Worm (Caenorhabditis elegans) whole organism, L1 larva: ENCODE data around the gene C50F4.9.

Source experiments
- C16A3.4 ChIP-seq: fragments of 150-350 bp; optimal IDR thresholded peaks from 2 replicates; lab custom pipeline; 2014; ENCODE audit warnings: missing biosample characterization, missing genetic modification characterization
- ama-1 ChIP-seq: fragments of 150-350 bp; optimal IDR thresholded peaks from 2 replicates; lab custom pipeline; 2014
- blmp-1 ChIP-seq: fragments of 150-350 bp; optimal IDR thresholded peaks from 2 replicates; lab custom pipeline; 2014; ENCODE audit warnings: missing biosample characterization, missing genetic modification characterization
- ceh-8 ChIP-seq: fragments of 200-800 bp; sonication (Bioruptor generic); optimal IDR thresholded peaks from 2 replicates; lab custom pipeline; 2018; ENCODE audit warnings: mild to moderate bottlenecking, missing genetic modification characterization, moderate library complexity, missing compliant biosample characterization
- ceh-82 ChIP-seq, 3 experiments: fragments of 150-350 bp in 1 of 3; sonication (generic microtip) in 2 of 3; optimal IDR thresholded peaks; 2 replicates each; lab custom pipeline; 2014 to 2017; ENCODE audit warnings: missing biosample characterization in 3 of 3, missing genetic modification characterization in 3 of 3
- ceh-88 ChIP-seq: fragments of 200-800 bp; sonication (Bioruptor generic); IDR thresholded peaks from 2 replicates; pipeline ENCODE4 v1.3.6; 2022; ENCODE audit warnings: missing genetic modification characterization, missing compliant biosample characterization
- ces-1 ChIP-seq: fragments of 150-350 bp; optimal IDR thresholded peaks from 2 replicates; lab custom pipeline; 2014; ENCODE audit warnings: missing biosample characterization, missing genetic modification reagents, missing genetic modification characterization
- dpl-1 ChIP-seq, 3 experiments: fragments of 150-350 bp in 2 of 3; sonication (generic microtip) in 1 of 3; optimal IDR thresholded peaks; 2 replicates each; lab custom pipeline; 2014 to 2017; ENCODE audit warnings: missing biosample characterization in 3 of 3, missing genetic modification characterization in 3 of 3, missing genetic modification reagents in 3 of 3
- dsc-1 ChIP-seq: sonication (generic microtip); optimal IDR thresholded peaks from 2 replicates; lab custom pipeline; 2016; ENCODE audit warnings: mild to moderate bottlenecking, missing genetic modification characterization, missing compliant biosample characterization
- efl-1 ChIP-seq, 4 experiments: fragments of 150-350 bp; optimal IDR thresholded peaks in 3 of 4; peaks in 1 of 4; 1 replicate in 1 of 4; 2 replicates in 3 of 4; lab custom pipeline; 2014; ENCODE audit warnings: missing biosample characterization in 2 of 4, missing genetic modification characterization in 2 of 4, missing genetic modification reagents in 2 of 4
- egl-13 ChIP-seq: sonication (generic microtip); optimal IDR thresholded peaks from 2 replicates; lab custom pipeline; 2016; ENCODE audit warnings: missing genotype, missing genetic modification reagents, missing genetic modification characterization, missing compliant biosample characterization
- egl-27 ChIP-seq, 2 experiments: fragments of 150-350 bp in 1 of 2; sonication (generic microtip); optimal IDR thresholded peaks; 3 replicates each; lab custom pipeline; 2017 to 2018; ENCODE audit warnings: missing biosample characterization in 2 of 2, missing genetic modification characterization in 2 of 2, missing genetic modification reagents in 2 of 2
- elt-2 ChIP-seq: sonication (generic microtip); optimal IDR thresholded peaks from 2 replicates; lab custom pipeline; 2016; ENCODE audit warnings: missing genetic modification characterization, mild to moderate bottlenecking, inconsistent platforms, missing compliant biosample characterization, missing genetic modification reagents
- elt-3 ChIP-seq, 6 experiments: fragments of 150-350 bp in 1 of 6; sonication (generic microtip); optimal IDR thresholded peaks; 2 replicates each; lab custom pipeline; 2017 to 2018; ENCODE audit warnings: missing biosample characterization in 6 of 6, missing genetic modification characterization in 6 of 6, inconsistent platforms in 1 of 6
- fos-1 ChIP-seq: fragments of 150-350 bp; optimal IDR thresholded peaks from 2 replicates; lab custom pipeline; 2014; ENCODE audit warnings: missing biosample characterization, missing genetic modification characterization
- grh-1 ChIP-seq: fragments of 200-800 bp; sonication (Bioruptor generic); IDR thresholded peaks from 2 replicates; pipeline ENCODE4 v1.3.6; 2022; ENCODE audit warnings: missing genetic modification reagents, missing genetic modification characterization, missing compliant biosample characterization
- hlh-4 ChIP-seq: sonication (generic microtip); optimal IDR thresholded peaks from 2 replicates; lab custom pipeline; 2016; ENCODE audit warnings: mild to moderate bottlenecking, missing genetic modification characterization, missing compliant biosample characterization
- hpl-2 ChIP-seq: fragments of 150-350 bp; optimal IDR thresholded peaks from 2 replicates; lab custom pipeline; 2014; ENCODE audit warnings: missing biosample characterization, missing genetic modification reagents, missing genetic modification characterization
- irx-1 ChIP-seq: sonication (generic microtip); optimal IDR thresholded peaks from 2 replicates; lab custom pipeline; 2016; ENCODE audit warnings: missing genetic modification characterization, missing compliant biosample characterization
- isw-1 ChIP-seq: fragments of 200-800 bp; sonication (Bioruptor generic); IDR thresholded peaks from 2 replicates; pipeline ENCODE4 v1.3.6; 2022; ENCODE audit warnings: missing genetic modification characterization, missing compliant biosample characterization
- jun-1 ChIP-seq: fragments of 150-350 bp; optimal IDR thresholded peaks from 2 replicates; lab custom pipeline; 2014; ENCODE audit warnings: missing biosample characterization, missing genetic modification reagents, missing genetic modification characterization
- lin-13 ChIP-seq: fragments of 150-350 bp; optimal IDR thresholded peaks from 2 replicates; lab custom pipeline; 2014; ENCODE audit warnings: missing biosample characterization, missing genetic modification reagents, missing genetic modification characterization
- lin-14 ChIP-seq: fragments of 200-800 bp; sonication (Bioruptor generic); optimal IDR thresholded peaks from 2 replicates; lab custom pipeline; 2018; ENCODE audit warnings: mild to moderate bottlenecking, missing genetic modification characterization, moderate library complexity, missing compliant biosample characterization
- lin-35 ChIP-seq, 2 experiments: fragments of 150-350 bp; optimal IDR thresholded peaks; 2 replicates each; lab custom pipeline; 2014; ENCODE audit warnings: missing biosample characterization in 2 of 2, missing genetic modification characterization in 2 of 2, missing genetic modification reagents in 2 of 2
- lir-3 ChIP-seq: sonication (generic microtip); optimal IDR thresholded peaks from 2 replicates; lab custom pipeline; 2016; ENCODE audit warnings: mild to moderate bottlenecking, missing genetic modification characterization, moderate library complexity, missing compliant biosample characterization; ENCODE audit not compliant: poor library complexity
- lsy-2 ChIP-seq, 2 experiments: fragments of 150-350 bp; optimal IDR thresholded peaks; 2 replicates each; lab custom pipeline; 2014; ENCODE audit warnings: missing biosample characterization in 2 of 2, missing genetic modification characterization in 2 of 2
- mab-9 ChIP-seq: fragments of 200-800 bp; sonication (Bioruptor generic); IDR thresholded peaks from 2 replicates; pipeline ENCODE4 v1.3.6; 2022; ENCODE audit warnings: missing genetic modification reagents, missing genetic modification characterization, missing compliant biosample characterization
- mdl-1 ChIP-seq, 2 experiments: fragments of 150-350 bp; optimal IDR thresholded peaks; 2 replicates each; lab custom pipeline; 2014 to 2017; ENCODE audit warnings: missing biosample characterization in 2 of 2, missing genetic modification characterization in 2 of 2, inconsistent platforms in 1 of 2
- mep-1 ChIP-seq: fragments of 150-350 bp; optimal IDR thresholded peaks from 2 replicates; lab custom pipeline; 2014; ENCODE audit warnings: missing biosample characterization, missing genetic modification characterization
- nhr-11 ChIP-seq: fragments of 150-350 bp; optimal IDR thresholded peaks from 2 replicates; lab custom pipeline; 2014; ENCODE audit warnings: missing biosample characterization, missing genetic modification characterization
- nhr-12 ChIP-seq: sonication (generic microtip); optimal IDR thresholded peaks from 2 replicates; lab custom pipeline; 2017; ENCODE audit warnings: missing biosample characterization, missing genetic modification characterization
- nhr-19 ChIP-seq: fragments of 200-800 bp; sonication (Bioruptor generic); conservative IDR thresholded peaks from 2 replicates; pipeline ENCODE4 v1.3.6; 2022; ENCODE audit warnings: missing genetic modification characterization, missing compliant biosample characterization
- nhr-20 ChIP-seq: sonication (generic microtip); optimal IDR thresholded peaks from 2 replicates; lab custom pipeline; 2016; ENCODE audit warnings: mild to moderate bottlenecking, missing genetic modification characterization, missing compliant biosample characterization
- nhr-47 ChIP-seq: sonication (generic microtip); optimal IDR thresholded peaks from 2 replicates; lab custom pipeline; 2016; ENCODE audit warnings: mild to moderate bottlenecking, missing genetic modification characterization, moderate library complexity, missing compliant biosample characterization
- nhr-71 ChIP-seq: sonication (generic microtip); optimal IDR thresholded peaks from 2 replicates; lab custom pipeline; 2016; ENCODE audit warnings: mild to moderate bottlenecking, missing genetic modification characterization, moderate library complexity, missing compliant biosample characterization
- nhr-76 ChIP-seq: sonication (generic microtip); optimal IDR thresholded peaks from 2 replicates; lab custom pipeline; 2017; ENCODE audit warnings: missing biosample characterization, missing genetic modification characterization
- nhr-77 ChIP-seq: fragments of 150-350 bp; optimal IDR thresholded peaks from 2 replicates; lab custom pipeline; 2014; ENCODE audit warnings: missing biosample characterization, missing genetic modification characterization
- nhr-85 ChIP-seq: sonication (generic microtip); peaks from one replicate; lab custom pipeline; 2016; ENCODE audit warnings: missing genetic modification characterization, inconsistent platforms, missing compliant biosample characterization
- nhr-90 ChIP-seq: sonication (generic microtip); optimal IDR thresholded peaks from 2 replicates; lab custom pipeline; 2016; ENCODE audit warnings: mild to moderate bottlenecking, missing genetic modification characterization, missing compliant biosample characterization; ENCODE audit not compliant: poor library complexity
- skn-1 ChIP-seq: fragments of 150-350 bp; optimal IDR thresholded peaks from 2 replicates; lab custom pipeline; 2014; ENCODE audit warnings: missing biosample characterization, missing genetic modification characterization
- snpc-4 ChIP-seq: fragments of 150-350 bp; optimal IDR thresholded peaks from 2 replicates; lab custom pipeline; 2014; ENCODE audit warnings: missing biosample characterization, missing genetic modification characterization
- snu-23 ChIP-seq: sonication (generic microtip); optimal IDR thresholded peaks from 2 replicates; lab custom pipeline; 2016; ENCODE audit warnings: missing genetic modification characterization, missing compliant biosample characterization
- sox-4 ChIP-seq: sonication (generic microtip); optimal IDR thresholded peaks from 2 replicates; lab custom pipeline; 2016; ENCODE audit warnings: missing genetic modification characterization, missing compliant biosample characterization
- sup-37 ChIP-seq: fragments of 200-800 bp; sonication (Bioruptor generic); optimal IDR thresholded peaks from 2 replicates; lab custom pipeline; 2018; ENCODE audit warnings: mild to moderate bottlenecking, missing genetic modification characterization, missing compliant biosample characterization
- swsn-7 ChIP-seq: sonication (generic microtip); optimal IDR thresholded peaks from 2 replicates; lab custom pipeline; 2016; ENCODE audit warnings: missing genetic modification characterization, missing compliant biosample characterization
- tbx-2 ChIP-seq: sonication (generic microtip); optimal IDR thresholded peaks from 2 replicates; lab custom pipeline; 2016; ENCODE audit warnings: missing genetic modification characterization, missing compliant biosample characterization
- unc-130 ChIP-seq: fragments of 150-350 bp; optimal IDR thresholded peaks from 2 replicates; lab custom pipeline; 2017; ENCODE audit warnings: missing biosample characterization, missing genetic modification characterization, inconsistent platforms
- unc-86 ChIP-seq: sonication (generic microtip); optimal IDR thresholded peaks from 2 replicates; lab custom pipeline; 2016; ENCODE audit warnings: missing genetic modification characterization, missing compliant biosample characterization
- unc-98 ChIP-seq: fragments of 200-800 bp; sonication (Bioruptor generic); IDR thresholded peaks from 2 replicates; pipeline ENCODE4 v1.3.6; 2022; ENCODE audit warnings: missing genetic modification characterization, missing compliant biosample characterization
- vab-15 ChIP-seq: sonication (generic microtip); optimal IDR thresholded peaks from 2 replicates; lab custom pipeline; 2017; ENCODE audit warnings: missing genotype, mild to moderate bottlenecking, missing genetic modification characterization, missing compliant biosample characterization
- xbp-1 ChIP-seq: sonication (generic microtip); optimal IDR thresholded peaks from 2 replicates; lab custom pipeline; 2016; ENCODE audit warnings: missing genetic modification characterization, missing compliant biosample characterization

C50F4.9 gene

ce11 chrV:9516280-9516679 is 7.7 kb downstream of the C50F4.9 start:
- TF ChIP-seq sup-37 = no peak
- peak; percentile 39 for TF ChIP-seq lir-3 (tag; lab: Kevin White, UChicago)
- TF ChIP-seq nhr-90 = peak; percentile 87
- TF ChIP-seq hlh-4 (tag; lab: Kevin White, UChicago) = no peak
- peak; percentile 34 for TF ChIP-seq irx-1 (tag; lab: Kevin White, UChicago)
- TF ChIP-seq nhr-76 = no peak
- no peak for TF ChIP-seq ceh-82 (tag; optimal IDR thresholded peaks at IDR 0.05; lab: Kevin White, UChicago)
- TF ChIP-seq unc-86 (tag; lab: Kevin White, UChicago) = no peak
- TF ChIP-seq blmp-1 (tag; lab: Kevin White, UChicago) = peak; percentile 85
- no peak for TF ChIP-seq fos-1
- TF ChIP-seq xbp-1 (tag; lab: Kevin White, UChicago) = peak; percentile 32
- TF ChIP-seq mep-1 (tag; lab: Kevin White, UChicago) = peak; percentile 56
- no peak for TF ChIP-seq skn-1
- peak; percentile 95 for TF ChIP-seq nhr-19 (GFP tag; lab: Robert Waterston, UW)
- no peak for TF ChIP-seq unc-98 (GFP tag; lab: Robert Waterston, UW)
- peak; percentile 94 for TF ChIP-seq nhr-20
- peak; percentile 48; the same call in 1 of the 2 replicates for TF ChIP-seq mab-9 (GFP tag; lab: Robert Waterston, UW)
- peak; percentile 69 for TF ChIP-seq nhr-47 (tag; lab: Kevin White, UChicago)
- TF ChIP-seq egl-13 (tag; lab: Kevin White, UChicago) = no peak
- TF ChIP-seq tbx-2 (tag; lab: Kevin White, UChicago) = peak; percentile 78
- peak; percentile 89 for TF ChIP-seq nhr-71 (tag; lab: Kevin White, UChicago)
- no peak for TF ChIP-seq swsn-7 (tag; lab: Kevin White, UChicago)
- TF ChIP-seq ama-1 = peak; percentile 41
- TF ChIP-seq jun-1 (tag; lab: Kevin White, UChicago) = no peak
- TF ChIP-seq efl-1 (optimal IDR thresholded peaks at IDR 0.05; lab: Kevin White, UChicago) = peak in 1 of 2 experiments; percentile 21
- TF ChIP-seq efl-1 (GFP tag; optimal IDR thresholded peaks at IDR 0.05 in 1 of 2; lab: Kevin White, UChicago) = peak in 1 of 2 experiments; percentile 90
- TF ChIP-seq snpc-4 (tag; lab: Kevin White, UChicago) = no peak
- peak in 1 of 2 experiments; percentile 85 for TF ChIP-seq mdl-1 (tag; optimal IDR thresholded peaks at IDR 0.05; lab: Kevin White, UChicago)
- TF ChIP-seq elt-3 (tag; optimal IDR thresholded peaks at IDR 0.05; lab: Kevin White, UChicago) = peak; percentile 33 to 100 (median 90)
- peak; percentile 17 for TF ChIP-seq sox-4
- TF ChIP-seq C16A3.4 (tag; lab: Kevin White, UChicago) = peak; percentile 70
- peak; percentile 77 for TF ChIP-seq hpl-2 (GFP tag; lab: Kevin White, UChicago)
- no peak for TF ChIP-seq egl-27 (tag; optimal IDR thresholded peaks at IDR 0.05; lab: Kevin White, UChicago)
- no peak for TF ChIP-seq ceh-8 (GFP tag; lab: Kevin White, UChicago)
- peak; percentile 15 to 60 for TF ChIP-seq lsy-2 (tag; optimal IDR thresholded peaks at IDR 0.05; lab: Kevin White, UChicago)
- TF ChIP-seq dpl-1 (GFP tag; optimal IDR thresholded peaks at IDR 0.05; lab: Kevin White, UChicago) = peak in 1 of 3 experiments; percentile 58
- peak; percentile 85 for TF ChIP-seq lin-14 (GFP tag; lab: Kevin White, UChicago)
- 0 out of 2 replicates have a peak, but pooled peaks have one; percentile 35 for TF ChIP-seq ceh-88 (GFP tag; lab: Robert Waterston, UW)
- peak; percentile 97 for TF ChIP-seq nhr-85 (tag; lab: Kevin White, UChicago)
- peak in 1 of 2 experiments; percentile 86 for TF ChIP-seq lin-35 (GFP tag; optimal IDR thresholded peaks at IDR 0.05; lab: Kevin White, UChicago)
- TF ChIP-seq isw-1 (GFP tag; lab: Robert Waterston, UW) = no peak
- peak; percentile 23 for TF ChIP-seq vab-15 (tag; lab: Kevin White, UChicago)
- peak; percentile 36 for TF ChIP-seq lin-13 (GFP tag; lab: Kevin White, UChicago)
- TF ChIP-seq nhr-12 (tag; lab: Kevin White, UChicago) = no peak
- no peak for TF ChIP-seq ces-1 (GFP tag; lab: Kevin White, UChicago)
- peak; percentile 53; the same call in 1 of the 2 replicates for TF ChIP-seq grh-1 (GFP tag; lab: Robert Waterston, UW)
- TF ChIP-seq elt-2 = peak; percentile 78
- no peak for TF ChIP-seq nhr-77
- no peak for TF ChIP-seq dsc-1 (tag; lab: Kevin White, UChicago)
- TF ChIP-seq unc-130 (tag; lab: Kevin White, UChicago) = peak; percentile 93
- no peak for TF ChIP-seq nhr-11 (tag; lab: Kevin White, UChicago)
- TF ChIP-seq snu-23 (GFP tag; lab: Kevin White, UChicago) = peak; percentile 79
